Worm (Caenorhabditis elegans) whole organism, midembryonic: Measurements from ENCODE around the gene Y39A1A.31.

Experiments
- T22C8.4 ChIP-seq: fragments of 200-800 bp; sonication (Bioruptor generic); IDR thresholded peaks from 2 replicates; pipeline ENCODE4 v1.3.6; 2022; ENCODE audit warnings: missing genetic modification characterization, missing compliant biosample characterization
- cog-1 ChIP-seq: sonication (generic microtip); optimal IDR thresholded peaks from 2 replicates; lab custom pipeline; 2016; ENCODE audit warnings: missing genetic modification characterization, missing compliant biosample characterization
- flt-1 ChIP-seq: fragments of 200-800 bp; sonication (Bioruptor generic); IDR thresholded peaks from 2 replicates; pipeline ENCODE4 v1.3.6; 2022; ENCODE audit warnings: missing genetic modification characterization, missing compliant biosample characterization
- klf-2 ChIP-seq: fragments of 200-800 bp; sonication (Bioruptor generic); conservative IDR thresholded peaks from 2 replicates; pipeline ENCODE4 v1.3.6; 2022; ENCODE audit warnings: missing genetic modification reagents, missing genetic modification characterization, missing compliant biosample characterization
- ref-1 ChIP-seq: fragments of 200-800 bp; sonication (Bioruptor generic); conservative IDR thresholded peaks from 2 replicates; pipeline ENCODE4 v1.3.6; 2022; ENCODE audit warnings: missing genetic modification reagents, missing genetic modification characterization, missing compliant biosample characterization
- tab-1 ChIP-seq: fragments of 200-800 bp; sonication (Bioruptor generic); IDR thresholded peaks from 2 replicates; pipeline ENCODE4 v1.3.6; 2022; ENCODE audit warnings: missing genetic modification characterization, missing compliant biosample characterization
- ztf-23 ChIP-seq: fragments of 200-800 bp; sonication (Bioruptor generic); IDR thresholded peaks from 2 replicates; pipeline ENCODE4 v1.3.6; 2022; ENCODE audit warnings: missing genetic modification reagents, missing genetic modification characterization, missing compliant biosample characterization
- ztf-29 ChIP-seq: fragments of 200-800 bp; sonication (Bioruptor generic); IDR thresholded peaks from 2 replicates; pipeline ENCODE4 v1.3.6; 2022; ENCODE audit warnings: missing genetic modification reagents, missing genetic modification characterization, missing compliant biosample characterization

DNA sequence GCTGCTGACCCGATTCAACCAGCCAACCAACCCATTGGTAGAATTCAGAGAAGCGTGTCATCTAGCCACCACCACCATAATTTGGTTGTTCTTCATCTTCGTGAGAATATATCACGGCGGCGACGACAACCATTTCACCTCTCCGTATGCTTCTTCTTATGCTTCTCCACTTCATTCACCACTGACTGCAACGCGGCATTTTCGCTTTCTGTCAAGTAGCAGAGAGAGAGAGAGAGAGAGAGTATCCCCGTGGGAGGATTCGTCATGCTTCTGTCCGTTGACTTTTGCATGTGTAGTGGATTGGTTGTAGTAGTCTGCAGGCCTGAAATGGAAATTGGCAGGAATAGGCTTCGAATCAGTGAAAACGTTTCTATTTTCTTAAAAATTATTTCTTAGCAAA is 17.1 kb downstream of the Y39A1A.31 start:
- no peak for TF ChIP-seq tab-1 (GFP tag; lab: Robert Waterston, UW)
- TF ChIP-seq T22C8.4: no peak
- no peak for TF ChIP-seq ref-1 (GFP tag; lab: Robert Waterston, UW)
- TF ChIP-seq ztf-23 (GFP tag; lab: Robert Waterston, UW): no peak
- no peak for TF ChIP-seq flt-1 (GFP tag; lab: Robert Waterston, UW)
- TF ChIP-seq ztf-29 (GFP tag; lab: Robert Waterston, UW): no peak
- no peak for TF ChIP-seq cog-1 (tag; lab: Kevin White, UChicago)
- no peak for TF ChIP-seq klf-2 (GFP tag; lab: Robert Waterston, UW)
